Fruit fly (Drosophila melanogaster): ENCODE data around the gene SNF4Agamma.

SNF4Agamma gene

dm6 chr3R:21138220-21138754 lies 2.3 kb upstream of the SNF4Agamma start, which contains the start of gene meigo (continued):
- TF ChIP-seq D19B (GFP tag; optimal IDR thresholded peaks at IDR 0.05) (peak; percentile 6), Dref (GFP tag; IDR thresholded peaks at IDR 0.05) (peak; percentile 79), vnd (GFP tag; IDR thresholded peaks at IDR 0.05; ENCODE audit: partially characterized antibody) (no peak), CG31441 (GFP tag; IDR thresholded peaks at IDR 0.05) (no peak; the same call in none of the 2 replicates), aop (GFP tag; IDR thresholded peaks at IDR 0.05) (no peak), chinmo (GFP tag; IDR thresholded peaks at IDR 0.05; ENCODE audit: partially characterized antibody) (0 out of 4 replicates have a peak, but pooled peaks have one; percentile 21), CG9727 (GFP tag; optimal IDR thresholded peaks at IDR 0.05) (peak; percentile 37), CG12155 (GFP tag; optimal IDR thresholded peaks at IDR 0.05) (peak; percentile 71), CG8290 (GFP tag; optimal IDR thresholded peaks at IDR 0.05) (no peak), CG8290 (tag; optimal IDR thresholded peaks at IDR 0.05) (no peak), fru (optimal IDR thresholded peaks at IDR 0.05) (no peak), Mrtf (GFP tag; IDR thresholded peaks at IDR 0.05) (0 out of 3 replicates have a peak, but pooled peaks have one; percentile 46), CG34224 (GFP tag; IDR thresholded peaks at IDR 0.05; ENCODE audit: partially characterized antibody) (no peak), CG1832 (GFP tag; optimal IDR thresholded peaks at IDR 0.05) (no peak), CG6272 (GFP tag; IDR thresholded peaks at IDR 0.05) (peak; percentile 65), CG7987 (GFP tag; optimal IDR thresholded peaks at IDR 0.05) (peak; percentile 32), Dad (GFP tag; optimal IDR thresholded peaks at IDR 0.05) (peak; percentile 25), Oaz (GFP tag; IDR thresholded peaks at IDR 0.05) (no peak), en (GFP tag; optimal IDR thresholded peaks at IDR 0.05) (no peak), CG10431 (GFP tag; optimal IDR thresholded peaks at IDR 0.05) (no peak), CG18764 (GFP tag; optimal IDR thresholded peaks at IDR 0.05) (peak; percentile 58), CG13123 (GFP tag; optimal IDR thresholded peaks at IDR 0.05) (peak; percentile 44), insv (GFP tag; optimal IDR thresholded peaks at IDR 0.05) (peak in 1 of 2 experiments; percentile 54), CG3281 (GFP tag; optimal IDR thresholded peaks at IDR 0.05) (peak; percentile 84), CG1233 (GFP tag; optimal IDR thresholded peaks at IDR 0.05) (peak; percentile 47), gcm (GFP tag; optimal IDR thresholded peaks at IDR 0.05) (peak; percentile 51), Asciz (GFP tag; optimal IDR thresholded peaks at IDR 0.05) (no peak), CG1602 (GFP tag; optimal IDR thresholded peaks at IDR 0.05) (peak; percentile 35), CHES-1-like (GFP tag; optimal IDR thresholded peaks at IDR 0.05) (peak; percentile 28), ind (GFP tag; optimal IDR thresholded peaks at IDR 0.05) (peak; percentile 70), HLH3B (GFP tag; IDR thresholded peaks at IDR 0.05) (peak; percentile 47; the same call in 1 of the 2 replicates), otp (GFP tag; IDR thresholded peaks at IDR 0.05) (0 out of 3 replicates have a peak, but pooled peaks have one; percentile 25), bbx (GFP tag; IDR thresholded peaks at IDR 0.05; ENCODE audit: partially characterized antibody) (no peak; the same call in 1 of the 2 replicates), ftz-f1 (GFP tag; optimal IDR thresholded peaks at IDR 0.05) (peak; percentile 0), ttk (GFP tag; IDR thresholded peaks at IDR 0.05) (no peak), kni (GFP tag; optimal IDR thresholded peaks at IDR 0.05) (peak; percentile 43), Meics (GFP tag; optimal IDR thresholded peaks at IDR 0.05) (peak; percentile 57), CkIIα-i1 (GFP tag; IDR thresholded peaks at IDR 0.05) (no peak), Xrp1 (GFP tag; IDR thresholded peaks at IDR 0.05) (peak; percentile 78), tin (GFP tag; optimal IDR thresholded peaks at IDR 0.05) (peak; percentile 54), CG5245 (GFP tag; optimal IDR thresholded peaks at IDR 0.05) (peak; percentile 29), CG2875 (GFP tag; optimal IDR thresholded peaks at IDR 0.05) (no peak), CG42726 (GFP tag; IDR thresholded peaks at IDR 0.05; ENCODE audit: partially characterized antibody) (no peak), Myb (GFP tag; optimal IDR thresholded peaks at IDR 0.05) (peak; percentile 20), CG11504 (tag; optimal IDR thresholded peaks at IDR 0.05) (no peak), CG13296 (GFP tag; optimal IDR thresholded peaks at IDR 0.05) (peak; percentile 76), CG4820 (GFP tag; optimal IDR thresholded peaks at IDR 0.05) (peak; percentile 42), Tbp (GFP tag; optimal IDR thresholded peaks at IDR 0.05) (peak; percentile 52), tio (GFP tag; optimal IDR thresholded peaks at IDR 0.05) (no peak), CG30431 (GFP tag; optimal IDR thresholded peaks at IDR 0.05) (no peak), chm (GFP tag; IDR thresholded peaks at IDR 0.05) (no peak)
